Fruit fly (Drosophila melanogaster) whole organism, prepupa: ENCODE results near the gene CG44044.

ENCODE experiments used
- CG6276 ChIP-seq: fragments of 200-800 bp; sonication (Bioruptor generic); optimal IDR thresholded peaks from 2 replicates; lab custom pipeline; 2017; ENCODE audit warnings: missing biosample characterization, mild to moderate bottlenecking, missing genetic modification characterization
- dsx ChIP-seq: fragments of 200-800 bp; optimal IDR thresholded peaks from 3 replicates; lab custom pipeline; 2019; ENCODE audit warnings: missing biosample characterization, mild to moderate bottlenecking, missing genetic modification characterization, moderate library complexity; ENCODE audit not compliant: poor library complexity, severe bottlenecking
- esn ChIP-seq: fragments of 200-800 bp; sonication (Bioruptor generic); optimal IDR thresholded peaks from 2 replicates; lab custom pipeline; 2016; ENCODE audit warnings: missing biosample characterization, mild to moderate bottlenecking, missing genetic modification characterization, moderate library complexity

DNA sequence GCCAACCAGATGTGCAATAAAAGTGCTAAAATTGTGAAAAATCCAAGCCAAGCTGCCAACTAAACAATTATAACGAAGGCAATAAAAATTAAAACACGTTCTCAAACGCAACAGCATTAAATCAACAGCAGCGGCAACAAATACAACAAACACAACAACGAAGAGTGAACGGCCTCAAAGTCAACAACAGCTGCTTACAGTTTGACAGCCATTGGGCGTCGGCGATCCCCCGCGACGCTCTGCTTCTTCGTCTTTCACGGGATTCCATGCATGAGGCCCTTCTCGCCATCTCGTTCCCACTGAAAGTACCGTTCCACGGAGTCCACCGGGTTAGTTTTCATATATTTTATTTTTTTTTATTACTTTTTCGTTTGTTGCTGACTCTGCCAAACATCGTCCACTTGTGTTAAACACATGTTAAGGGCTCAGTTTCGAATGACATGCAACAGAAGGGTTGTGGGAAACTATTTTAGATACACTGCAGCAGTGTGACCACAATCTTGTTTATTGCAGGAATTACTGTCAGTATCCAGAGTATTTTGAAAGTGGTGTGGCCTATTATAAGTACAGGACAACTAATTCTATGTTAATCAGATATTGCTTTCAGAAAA, 39.5 kb upstream of the CG44044 start:
- no peak for TF ChIP-seq CG6276 (GFP tag; lab: Kevin White, UChicago)
- no peak for TF ChIP-seq dsx (GFP tag; lab: Kevin White, UChicago)
- no peak for TF ChIP-seq esn
